Fruit fly (Drosophila melanogaster): ENCODE data around the gene OtopLa.

Gene OtopLa

DNA sequence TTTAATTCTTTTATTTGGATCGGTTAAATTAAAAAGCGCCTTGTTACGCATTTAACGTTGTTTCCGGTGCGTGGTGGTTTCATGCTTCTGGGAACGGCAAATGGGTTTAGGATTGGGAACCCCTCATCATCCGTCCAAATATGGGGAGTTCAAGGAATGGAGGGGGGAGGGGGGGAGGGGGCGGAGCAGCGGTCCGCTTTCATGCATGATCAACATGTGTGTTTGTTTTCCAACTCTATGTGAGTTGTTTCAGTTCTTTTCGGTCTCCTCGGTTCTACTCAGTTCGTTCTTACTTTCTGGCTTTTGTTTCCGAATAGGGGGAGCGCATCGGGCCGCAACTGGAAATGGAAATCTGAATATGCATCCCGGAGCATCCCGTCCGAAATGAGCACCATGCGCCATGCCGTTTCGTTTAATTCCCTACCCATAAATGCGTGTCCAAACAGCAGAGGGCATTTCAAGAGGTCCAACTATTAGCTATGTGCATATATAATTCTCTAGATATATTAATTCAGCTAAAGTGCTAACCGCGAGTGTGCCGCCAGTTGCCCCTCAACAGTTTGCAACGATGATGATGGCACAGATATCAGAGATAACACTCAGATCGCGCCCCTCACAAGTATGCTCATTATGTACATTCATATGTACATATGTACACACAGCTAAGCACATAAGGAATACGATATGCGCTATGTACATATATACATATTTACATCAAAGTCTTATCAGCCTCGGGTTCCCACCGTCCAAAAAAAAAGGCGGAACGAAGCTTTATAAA lies 29.3 kb upstream of the OtopLa start (continued):
- TF ChIP-seq Nf-YC (tag; optimal IDR thresholded peaks at IDR 0.05), result peak; percentile 77
- peak; percentile 93 for TF ChIP-seq CG1603 (tag; optimal IDR thresholded peaks at IDR 0.05)
- TF ChIP-seq CG12236 (GFP tag; optimal IDR thresholded peaks at IDR 0.05), result peak; percentile 97
- no peak for TF ChIP-seq Tbp (GFP tag; optimal IDR thresholded peaks at IDR 0.05)
- peak; percentile 78 for TF ChIP-seq crol (GFP tag; IDR thresholded peaks at IDR 0.05)
- TF ChIP-seq dimm (GFP tag; IDR thresholded peaks at IDR 0.05), result no peak
- peak; percentile 95 for TF ChIP-seq CG14710 (tag; optimal IDR thresholded peaks at IDR 0.05)
- peak; percentile 84 for TF ChIP-seq pum (GFP tag; optimal IDR thresholded peaks at IDR 0.05)
- peak; percentile 94 for TF ChIP-seq nerfin-1 (tag; optimal IDR thresholded peaks at IDR 0.05)
- peak; percentile 29; the same call in 1 of the 2 replicates for TF ChIP-seq CG4404 (GFP tag; IDR thresholded peaks at IDR 0.05)
- TF ChIP-seq CG12299 (tag; optimal IDR thresholded peaks at IDR 0.05), result peak; percentile 95
- TF ChIP-seq CG15601 (tag; optimal IDR thresholded peaks at IDR 0.05), result peak; percentile 98
- TF ChIP-seq CG12391 (tag; optimal IDR thresholded peaks at IDR 0.05), result peak; percentile 78
- peak; percentile 94 for TF ChIP-seq eyg (GFP tag; optimal IDR thresholded peaks at IDR 0.05)
- TF ChIP-seq fu2 (GFP tag; optimal IDR thresholded peaks at IDR 0.05), result peak; percentile 22
- peak; percentile 92 for TF ChIP-seq sob (GFP tag; IDR thresholded peaks at IDR 0.05)
- peak; percentile 88 for TF ChIP-seq scrt (GFP tag; optimal IDR thresholded peaks at IDR 0.05)
- peak; percentile 83 for TF ChIP-seq run (tag; optimal IDR thresholded peaks at IDR 0.05)
- peak; percentile 88 for TF ChIP-seq CG5180 (GFP tag; optimal IDR thresholded peaks at IDR 0.05)
- TF ChIP-seq CG9932 (GFP tag; IDR thresholded peaks at IDR 0.05), result no peak
- peak; percentile 94 for TF ChIP-seq Atf6 (GFP tag; IDR thresholded peaks at IDR 0.05)
- TF ChIP-seq pb (GFP tag; optimal IDR thresholded peaks at IDR 0.05), result peak; percentile 80
- TF ChIP-seq shn (GFP tag; optimal IDR thresholded peaks at IDR 0.05), result peak; percentile 71
- TF ChIP-seq CG32772 (GFP tag; IDR thresholded peaks at IDR 0.05), result peak; percentile 61
- TF ChIP-seq Elba2 (GFP tag; optimal IDR thresholded peaks at IDR 0.05), result no peak
- TF ChIP-seq CG9797 (GFP tag; optimal IDR thresholded peaks at IDR 0.05), result peak; percentile 30
- peak; percentile 71 for TF ChIP-seq E2f2 (GFP tag; IDR thresholded peaks at IDR 0.05)
- TF ChIP-seq PHDP (tag; optimal IDR thresholded peaks at IDR 0.05), result peak; percentile 94
- TF ChIP-seq CG8359 (GFP tag; optimal IDR thresholded peaks at IDR 0.05; ENCODE audit: borderline replicate concordance), result peak; percentile 85
- no peak for TF ChIP-seq Hmx (GFP tag; optimal IDR thresholded peaks at IDR 0.05)
- peak; percentile 82 for TF ChIP-seq zen (tag; optimal IDR thresholded peaks at IDR 0.05)
- 0 out of 2 replicates have a peak, but pooled peaks have one; percentile 45 for TF ChIP-seq bowl (GFP tag; IDR thresholded peaks at IDR 0.05)
- peak; percentile 87 for TF ChIP-seq CG4424 (GFP tag; optimal IDR thresholded peaks at IDR 0.05)
- TF ChIP-seq CG7357 (GFP tag; IDR thresholded peaks at IDR 0.05), result peak; percentile 48; the same call in 1 of the 3 replicates
- peak; percentile 97 for TF ChIP-seq wek (GFP tag; optimal IDR thresholded peaks at IDR 0.05)
- peak; percentile 98 for TF ChIP-seq mirr (GFP tag; optimal IDR thresholded peaks at IDR 0.05)
- no peak for TF ChIP-seq Sin3A (optimal IDR thresholded peaks at IDR 0.05)
- TF ChIP-seq bab2 (GFP tag; optimal IDR thresholded peaks at IDR 0.05), result peak; percentile 97
- no peak for TF ChIP-seq ab (GFP tag; optimal IDR thresholded peaks at IDR 0.05)
- TF ChIP-seq CG7963 (GFP tag; IDR thresholded peaks at IDR 0.05; ENCODE audit: partially characterized antibody), result no peak
- TF ChIP-seq p53 (GFP tag; optimal IDR thresholded peaks at IDR 0.05), result peak; percentile 77
- peak; percentile 80 for TF ChIP-seq CG4820 (GFP tag; optimal IDR thresholded peaks at IDR 0.05)
- TF ChIP-seq z (GFP tag; IDR thresholded peaks at IDR 0.05), result peak; percentile 74
- peak; percentile 74 for TF ChIP-seq gcm2 (GFP tag; optimal IDR thresholded peaks at IDR 0.05)
- peak; percentile 95 for TF ChIP-seq chm (GFP tag; IDR thresholded peaks at IDR 0.05)
- peak; percentile 66 for TF ChIP-seq Hr3 (GFP tag; optimal IDR thresholded peaks at IDR 0.05)
- TF ChIP-seq CG2199 (GFP tag; IDR thresholded peaks at IDR 0.05), result no peak
- TF ChIP-seq CG18764 (GFP tag; optimal IDR thresholded peaks at IDR 0.05), result peak; percentile 91
- peak; percentile 83 for TF ChIP-seq her (GFP tag; optimal IDR thresholded peaks at IDR 0.05)
- TF ChIP-seq CG14860 (GFP tag; IDR thresholded peaks at IDR 0.05; ENCODE audit: partially characterized antibody), result no peak
